Worm (Caenorhabditis elegans) whole organism, L3 larva: Measurements from ENCODE around the gene kvs-3.

Experiments used
- R02D3.7 ChIP-seq: fragments of 150-350 bp; optimal IDR thresholded peaks from 2 replicates; lab custom pipeline; 2014; ENCODE audit warnings: missing biosample characterization, missing genetic modification characterization
- ZK546.5 ChIP-seq: sonication (generic microtip); optimal IDR thresholded peaks from 2 replicates; lab custom pipeline; 2017; ENCODE audit warnings: missing biosample characterization, missing genetic modification characterization
- aly-2 ChIP-seq: fragments of 150-350 bp; optimal IDR thresholded peaks from 2 replicates; lab custom pipeline; 2014; ENCODE audit warnings: missing biosample characterization, missing genetic modification characterization
- ama-1 ChIP-seq: fragments of 150-350 bp; optimal IDR thresholded peaks from 2 replicates; lab custom pipeline; 2018
- ceh-28 ChIP-seq: fragments of 150-350 bp; optimal IDR thresholded peaks from 2 replicates; lab custom pipeline; 2014; ENCODE audit warnings: missing biosample characterization, missing genetic modification reagents, missing genetic modification characterization
- ceh-82 ChIP-seq: fragments of 150-350 bp; optimal IDR thresholded peaks from 2 replicates; lab custom pipeline; 2014; ENCODE audit warnings: missing biosample characterization, missing genetic modification characterization
- daf-12 ChIP-seq: fragments of 150-350 bp; optimal IDR thresholded peaks from 2 replicates; lab custom pipeline; 2014; ENCODE audit warnings: missing biosample characterization, missing genetic modification reagents, missing genetic modification characterization
- egl-27 ChIP-seq: sonication (generic microtip); optimal IDR thresholded peaks from 4 replicates; lab custom pipeline; 2017; ENCODE audit warnings: missing biosample characterization, missing genetic modification reagents, missing genetic modification characterization
- egl-5 ChIP-seq: fragments of 150-350 bp; optimal IDR thresholded peaks from 2 replicates; lab custom pipeline; 2017; ENCODE audit warnings: missing biosample characterization, missing genetic modification reagents, missing genetic modification characterization, inconsistent platforms
- elt-1 ChIP-seq: fragments of 150-350 bp; optimal IDR thresholded peaks from 2 replicates; lab custom pipeline; 2014; ENCODE audit warnings: missing biosample characterization, missing genetic modification characterization
- elt-3 ChIP-seq, 3 experiments: fragments of 150-350 bp in 1 of 3; sonication (generic microtip) in 2 of 3; optimal IDR thresholded peaks; 2 replicates in 2 of 3; 4 replicates in 1 of 3; lab custom pipeline; 2014 to 2017; ENCODE audit warnings: missing biosample characterization in 3 of 3, missing genetic modification characterization in 3 of 3
- eor-1 ChIP-seq, 2 experiments: fragments of 150-350 bp; optimal IDR thresholded peaks; 2 replicates each; lab custom pipeline; 2014 to 2018; ENCODE audit warnings: missing biosample characterization in 2 of 2, missing genetic modification characterization in 2 of 2
- fkh-10 ChIP-seq: sonication (generic microtip); optimal IDR thresholded peaks from 2 replicates; lab custom pipeline; 2017; ENCODE audit warnings: missing biosample characterization, missing genetic modification reagents, missing genetic modification characterization
- fkh-2 ChIP-seq: fragments of 150-350 bp; optimal IDR thresholded peaks from 2 replicates; lab custom pipeline; 2014; ENCODE audit warnings: missing biosample characterization, missing genetic modification reagents, missing genetic modification characterization
- fos-1 ChIP-seq: fragments of 150-350 bp; optimal IDR thresholded peaks from 2 replicates; lab custom pipeline; 2014; ENCODE audit warnings: missing biosample characterization, missing genetic modification characterization
- hmg-11 ChIP-seq: sonication (generic microtip); optimal IDR thresholded peaks from 2 replicates; lab custom pipeline; 2016; ENCODE audit warnings: missing genetic modification characterization, missing compliant biosample characterization
- jun-1 ChIP-seq: fragments of 150-350 bp; optimal IDR thresholded peaks from 2 replicates; lab custom pipeline; 2014; ENCODE audit warnings: missing biosample characterization, missing genetic modification reagents, missing genetic modification characterization
- lin-15B ChIP-seq: fragments of 150-350 bp; optimal IDR thresholded peaks from 2 replicates; lab custom pipeline; 2014; ENCODE audit warnings: missing biosample characterization, missing genetic modification characterization
- lin-39 ChIP-seq: fragments of 150-350 bp; optimal IDR thresholded peaks from 2 replicates; lab custom pipeline; 2018; ENCODE audit warnings: missing biosample characterization, missing genetic modification reagents, missing genetic modification characterization
- lsy-12 ChIP-seq: sonication (generic microtip); optimal IDR thresholded peaks from 2 replicates; lab custom pipeline; 2016; ENCODE audit warnings: mild to moderate bottlenecking, missing genetic modification characterization, missing compliant biosample characterization
- mdl-1 ChIP-seq: fragments of 150-350 bp; optimal IDR thresholded peaks from 2 replicates; lab custom pipeline; 2014; ENCODE audit warnings: missing biosample characterization, missing genetic modification characterization
- nhr-11 ChIP-seq: fragments of 150-350 bp; optimal IDR thresholded peaks from 2 replicates; lab custom pipeline; 2014; ENCODE audit warnings: missing biosample characterization, missing genetic modification characterization
- nhr-23 ChIP-seq: fragments of 150-350 bp; optimal IDR thresholded peaks from 2 replicates; lab custom pipeline; 2014; ENCODE audit warnings: missing biosample characterization, missing genetic modification reagents, missing genetic modification characterization
- nhr-237 ChIP-seq: fragments of 150-350 bp; optimal IDR thresholded peaks from 2 replicates; lab custom pipeline; 2014; ENCODE audit warnings: missing biosample characterization, missing genetic modification characterization
- nhr-25 ChIP-seq: sonication (generic microtip); optimal IDR thresholded peaks from 2 replicates; lab custom pipeline; 2017; ENCODE audit warnings: missing biosample characterization, missing genetic modification characterization
- nhr-28 ChIP-seq: fragments of 150-350 bp; optimal IDR thresholded peaks from 2 replicates; lab custom pipeline; 2014; ENCODE audit warnings: missing biosample characterization, missing genetic modification characterization
- nhr-67 ChIP-seq: fragments of 150-350 bp; optimal IDR thresholded peaks from 2 replicates; lab custom pipeline; 2014; ENCODE audit warnings: missing biosample characterization, missing genetic modification characterization
- nhr-76 ChIP-seq: fragments of 150-350 bp; sonication (generic microtip); optimal IDR thresholded peaks from 5 replicates; lab custom pipeline; 2014; ENCODE audit warnings: missing biosample characterization, missing genetic modification characterization
- nhr-77 ChIP-seq: fragments of 150-350 bp; optimal IDR thresholded peaks from 2 replicates; lab custom pipeline; 2014; ENCODE audit warnings: missing biosample characterization, missing genetic modification characterization
- pha-4 ChIP-seq: fragments of 150-350 bp; optimal IDR thresholded peaks from 2 replicates; lab custom pipeline; 2014; ENCODE audit warnings: missing biosample characterization, missing genetic modification reagents, missing genetic modification characterization
- pqm-1 ChIP-seq: fragments of 150-350 bp; optimal IDR thresholded peaks from 2 replicates; lab custom pipeline; 2017; ENCODE audit warnings: missing biosample characterization, missing genetic modification characterization, inconsistent platforms
- sea-2 ChIP-seq: fragments of 150-350 bp; sonication (generic microtip); optimal IDR thresholded peaks from 4 replicates; lab custom pipeline; 2014; ENCODE audit warnings: missing biosample characterization, missing genetic modification reagents, missing genetic modification characterization
- snpc-4 ChIP-seq: fragments of 150-350 bp; optimal IDR thresholded peaks from 2 replicates; lab custom pipeline; 2014; ENCODE audit warnings: missing biosample characterization, missing genetic modification characterization
- tbx-2 ChIP-seq: sonication (generic microtip); optimal IDR thresholded peaks from 2 replicates; lab custom pipeline; 2016; ENCODE audit warnings: mild to moderate bottlenecking, missing genetic modification characterization, missing compliant biosample characterization
- unc-39 ChIP-seq: sonication (generic microtip); optimal IDR thresholded peaks from 4 replicates; lab custom pipeline; 2017; ENCODE audit warnings: missing biosample characterization, missing genetic modification characterization
- zag-1 ChIP-seq: fragments of 150-350 bp; optimal IDR thresholded peaks from 2 replicates; lab custom pipeline; 2014; ENCODE audit warnings: missing biosample characterization, missing genetic modification characterization
- ztf-11 ChIP-seq: fragments of 150-350 bp; optimal IDR thresholded peaks from 2 replicates; lab custom pipeline; 2014; ENCODE audit warnings: missing biosample characterization, missing genetic modification characterization

kvs-3 gene

DNA sequence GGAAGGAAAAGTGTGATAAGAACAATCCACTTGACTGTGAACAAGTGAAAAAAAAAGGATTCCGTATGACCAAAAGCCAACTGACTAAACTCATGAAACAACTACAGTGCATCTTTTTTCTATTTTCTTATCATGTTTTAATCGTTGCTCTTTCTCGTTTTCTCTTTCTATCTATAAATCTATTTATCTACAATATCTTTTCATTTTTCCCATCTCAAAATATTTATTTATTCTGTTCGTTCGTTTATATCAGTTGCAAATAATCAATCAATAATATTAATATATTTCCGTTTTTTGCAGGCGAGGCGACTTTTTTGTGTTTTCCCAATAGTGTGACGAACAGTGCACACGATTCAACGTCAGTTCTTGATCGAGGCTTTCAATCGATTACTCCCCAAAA lies 20.8 kb upstream of the kvs-3 start, which contains the start of gene F44A2.5:
F44A2.5 (plus strand) TSS at position 301 of the 400 bp plus-strand sequence.
- TF ChIP-seq lin-39 (tag; lab: Kevin White, UChicago) (no peak), pha-4 (tag; lab: Kevin White, UChicago) (peak; percentile 23)
- TF ChIP-seq, all 47 proteins: peak for 1

- TF ChIP-seq fkh-2 (tag; lab: Kevin White, UChicago) (no peak), daf-12 (no peak), fos-1 (tag; lab: Kevin White, UChicago) (no peak), nhr-77 (tag; lab: Kevin White, UChicago) (no peak), lsy-12 (no peak), nhr-23 (no peak), nhr-11 (tag; lab: Kevin White, UChicago) (no peak), R02D3.7 (tag; lab: Kevin White, UChicago) (no peak), unc-39 (tag; lab: Kevin White, UChicago) (no peak), nhr-28 (no peak), elt-1 (no peak), tbx-2 (tag; lab: Kevin White, UChicago) (no peak), sea-2 (GFP tag; lab: Kevin White, UChicago) (no peak), eor-1 (tag; optimal IDR thresholded peaks at IDR 0.05; lab: Kevin White, UChicago) (no peak)
Observed at ce11 chrV:9303026-9303425, 15.1 kb upstream of the kvs-3 start, which contains the start of gene nhr-39. TSS of gene nhr-39 (plus strand) at chrV:9303326.

DNA sequence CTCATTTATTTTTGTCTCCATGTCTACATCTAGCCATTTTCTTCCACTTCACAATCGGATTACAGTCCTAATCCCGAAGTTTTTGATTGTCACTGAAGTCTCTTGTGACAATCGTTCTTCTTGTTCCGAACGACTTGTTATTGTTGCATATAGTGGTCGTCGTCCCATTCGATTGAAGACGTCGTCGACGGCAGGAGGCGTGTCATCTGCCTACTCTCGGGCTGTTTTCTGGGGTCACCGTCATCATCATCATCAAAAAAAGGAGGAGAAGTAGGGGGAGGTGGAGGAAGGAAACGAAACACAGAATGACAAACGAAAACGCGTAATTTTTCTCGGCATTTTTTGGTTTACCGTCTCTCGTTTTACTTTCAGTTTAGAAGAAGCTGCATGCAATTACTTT lies 13.0 kb upstream of the kvs-3 start, which contains the start of gene F44A2.3:
F44A2.3 (plus strand) TSS at position 301 of the 400 bp plus-strand sequence.
- no peak for TF ChIP-seq mdl-1 (tag; lab: Kevin White, UChicago)
- TF ChIP-seq ama-1 (lab: Kevin White, UChicago) = no peak
- TF ChIP-seq fos-1 (tag; lab: Kevin White, UChicago) = no peak
- TF ChIP-seq jun-1 = no peak
- TF ChIP-seq nhr-25 (tag; lab: Kevin White, UChicago) = no peak
- no peak for TF ChIP-seq R02D3.7 (tag; lab: Kevin White, UChicago)
- TF ChIP-seq aly-2 (tag; lab: Kevin White, UChicago) = no peak
- no peak for TF ChIP-seq nhr-237 (tag; lab: Kevin White, UChicago)
- no peak for TF ChIP-seq snpc-4 (tag; lab: Kevin White, UChicago)
- no peak for TF ChIP-seq sea-2 (GFP tag; lab: Kevin White, UChicago)
- TF ChIP-seq fkh-2 (tag; lab: Kevin White, UChicago) = no peak
- TF ChIP-seq ceh-28 (tag; lab: Kevin White, UChicago) = no peak
- no peak for TF ChIP-seq ztf-11 (tag; lab: Kevin White, UChicago)
- TF ChIP-seq egl-27 (tag; lab: Kevin White, UChicago) = no peak

ce11 chrV:9312377-9312776 lies 5.7 kb upstream of the kvs-3 start:
- peak; percentile 79 for TF ChIP-seq fkh-10 (GFP tag; lab: Kevin White, UChicago)
- TF ChIP-seq daf-12 = no peak
- TF ChIP-seq unc-39 (tag; lab: Kevin White, UChicago) = no peak
- TF ChIP-seq nhr-76 (tag; lab: Kevin White, UChicago) = no peak

- no peak for TF ChIP-seq ama-1 (lab: Kevin White, UChicago)
- no peak for TF ChIP-seq ztf-11 (tag; lab: Kevin White, UChicago)
- TF ChIP-seq nhr-25 (tag; lab: Kevin White, UChicago) = no peak
- no peak for TF ChIP-seq nhr-67 (tag; lab: Kevin White, UChicago)
- TF ChIP-seq ZK546.5 = no peak
- no peak for TF ChIP-seq ceh-28 (tag; lab: Kevin White, UChicago)
- TF ChIP-seq pqm-1 (tag; lab: Kevin White, UChicago) = no peak
- no peak for TF ChIP-seq hmg-11 (tag; lab: Kevin White, UChicago)
- TF ChIP-seq elt-3 (tag; optimal IDR thresholded peaks at IDR 0.05; lab: Kevin White, UChicago) = no peak
- TF ChIP-seq zag-1 (tag; lab: Kevin White, UChicago) = no peak
- no peak for TF ChIP-seq elt-1
- TF ChIP-seq lin-15B = no peak
- no peak for TF ChIP-seq lin-39 (tag; lab: Kevin White, UChicago)
- TF ChIP-seq ceh-82 (tag; lab: Kevin White, UChicago) = no peak
- TF ChIP-seq fos-1 (tag; lab: Kevin White, UChicago) = no peak
- TF ChIP-seq pha-4 (tag; lab: Kevin White, UChicago) = no peak
- no peak for TF ChIP-seq egl-5 (tag; lab: Kevin White, UChicago)
- no peak for TF ChIP-seq eor-1 (tag; optimal IDR thresholded peaks at IDR 0.05; lab: Kevin White, UChicago)
- no peak for TF ChIP-seq nhr-28
Observed at ce11 chrV:9314408-9314807, 3.7 kb upstream of the kvs-3 start.
